Fruit fly (Drosophila melanogaster) whole organism, embryonic: ENCODE measurements around the gene ninaB.

Experiments used
- CG10209 ChIP-seq: fragments of 200-800 bp; sonication (Bioruptor generic); optimal IDR thresholded peaks from 3 replicates; lab custom pipeline; 2017; ENCODE audit warnings: missing biosample characterization, mild to moderate bottlenecking, missing genetic modification characterization, missing genetic modification reagents
- CG10979 ChIP-seq: fragments of 200-800 bp; sonication (Bioruptor generic); optimal IDR thresholded peaks from 2 replicates; lab custom pipeline; 2018; ENCODE audit warnings: missing biosample characterization, mild to moderate bottlenecking, missing genetic modification characterization, moderate library complexity
- CG11398 ChIP-seq: fragments of 200-800 bp; sonication (Bioruptor generic); optimal IDR thresholded peaks from 2 replicates; lab custom pipeline; 2016; ENCODE audit warnings: missing biosample characterization, missing genetic modification characterization
- CG14014 ChIP-seq: fragments of 200-800 bp; sonication (Bioruptor generic); IDR thresholded peaks from 2 replicates; pipeline ENCODE4 v1.3.6; 2022; ENCODE audit warnings: missing biosample characterization, missing genetic modification characterization
- CG15011 ChIP-seq: fragments of 200-800 bp; sonication (Bioruptor generic); optimal IDR thresholded peaks from 3 replicates; lab custom pipeline; 2018; ENCODE audit warnings: missing biosample characterization, mild to moderate bottlenecking, missing genetic modification characterization
- CG17186 ChIP-seq: fragments of 200-800 bp; sonication (Bioruptor generic); optimal IDR thresholded peaks from 3 replicates; lab custom pipeline; 2017; ENCODE audit warnings: missing biosample characterization, missing genetic modification reagents, missing genetic modification characterization
- CG17361 ChIP-seq: fragments of 200-800 bp; sonication (Bioruptor generic); IDR thresholded peaks from 3 replicates; pipeline ENCODE4 v1.3.6; 2022; ENCODE audit warnings: missing biosample characterization, missing genetic modification characterization
- CG1832 ChIP-seq: fragments of 200-800 bp; sonication (Bioruptor generic); optimal IDR thresholded peaks from 2 replicates; lab custom pipeline; 2017; ENCODE audit warnings: missing biosample characterization, mild to moderate bottlenecking, missing genetic modification characterization, inconsistent platforms
- CG2199 ChIP-seq: fragments of 200-800 bp; sonication (Bioruptor generic); IDR thresholded peaks from 3 replicates; pipeline ENCODE4 v1.3.6; 2022; ENCODE audit warnings: missing biosample characterization, missing genetic modification characterization
- CG2678 ChIP-seq: fragments of 200-800 bp; sonication (Bioruptor generic); optimal IDR thresholded peaks from 3 replicates; lab custom pipeline; 2019; ENCODE audit warnings: missing biosample characterization, mild to moderate bottlenecking, missing genetic modification characterization, moderate library complexity
- CG3726 ChIP-seq: fragments of 200-800 bp; sonication (Bioruptor generic); IDR thresholded peaks from 3 replicates; pipeline ENCODE4, ENCODE4 v1.3.6; 2022; ENCODE audit warnings: missing biosample characterization, missing genetic modification characterization
- CG4820 ChIP-seq: fragments of 200-800 bp; sonication (Bioruptor generic); optimal IDR thresholded peaks from 3 replicates; lab custom pipeline; 2016; ENCODE audit warnings: missing biosample characterization, missing genetic modification characterization
- CG5953 ChIP-seq: fragments of 200-800 bp; sonication (Bioruptor generic); IDR thresholded peaks from 2 replicates; pipeline ENCODE4 v1.3.6; 2022; ENCODE audit warnings: missing biosample characterization, missing genetic modification characterization
- CG6689 ChIP-seq: fragments of 200-800 bp; sonication (Bioruptor generic); IDR thresholded peaks from 2 replicates; pipeline ENCODE4 v1.3.6; 2022; ENCODE audit warnings: missing biosample characterization, missing genetic modification characterization
- CG7839 ChIP-seq: fragments of 200-800 bp; sonication (Bioruptor generic); optimal IDR thresholded peaks from 3 replicates; lab custom pipeline; 2018; ENCODE audit warnings: missing biosample characterization, mild to moderate bottlenecking, missing genetic modification characterization, moderate library complexity
- CG7987 ChIP-seq: fragments of 200-800 bp; sonication (Bioruptor generic); optimal IDR thresholded peaks from 2 replicates; lab custom pipeline; 2018; ENCODE audit warnings: missing biosample characterization, mild to moderate bottlenecking, missing genetic modification characterization, moderate library complexity
- CG8281 ChIP-seq: fragments of 200-800 bp; sonication (Bioruptor generic); optimal IDR thresholded peaks from 2 replicates; lab custom pipeline; 2018; ENCODE audit warnings: missing biosample characterization, mild to moderate bottlenecking, missing genetic modification characterization, moderate library complexity
- CHES-1-like ChIP-seq: fragments of 200-800 bp; sonication (Bioruptor generic); optimal IDR thresholded peaks from 2 replicates; lab custom pipeline; 2016; ENCODE audit warnings: missing biosample characterization, missing genetic modification characterization
- D19A ChIP-seq: fragments of 200-800 bp; optimal IDR thresholded peaks from 3 replicates; lab custom pipeline; 2019; ENCODE audit warnings: missing biosample characterization, mild to moderate bottlenecking, missing genetic modification characterization, moderate library complexity
- D19B ChIP-seq: fragments of 200-800 bp; sonication (Bioruptor generic); optimal IDR thresholded peaks from 2 replicates; lab custom pipeline; 2017; ENCODE audit warnings: missing biosample characterization, mild to moderate bottlenecking, missing genetic modification characterization
- Gsc ChIP-seq: fragments of 200-800 bp; sonication (Bioruptor generic); IDR thresholded peaks from 2 replicates; pipeline ENCODE4 v1.3.6; 2022; ENCODE audit warnings: missing biosample characterization, missing genetic modification characterization
- H2.0 ChIP-seq: fragments of 200-800 bp; sonication (Bioruptor generic); IDR thresholded peaks from 2 replicates; pipeline ENCODE4 v1.3.6; 2022; ENCODE audit warnings: missing biosample characterization, missing genetic modification characterization
- HHEX ChIP-seq: fragments of 200-800 bp; sonication (Bioruptor generic); optimal IDR thresholded peaks from 3 replicates; lab custom pipeline; 2017; ENCODE audit warnings: missing biosample characterization, mild to moderate bottlenecking, missing genetic modification characterization, missing genetic modification reagents
- HLH4C ChIP-seq: fragments of 200-800 bp; sonication (Bioruptor generic); IDR thresholded peaks from 3 replicates; pipeline ENCODE4 v1.3.6; 2022; ENCODE audit warnings: missing biosample characterization, missing genetic modification characterization; ENCODE audit not compliant: partially characterized antibody
- Mes4 ChIP-seq: fragments of 200-800 bp; sonication (Bioruptor generic); optimal IDR thresholded peaks from 2 replicates; lab custom pipeline; 2016; ENCODE audit warnings: missing biosample characterization, missing genetic modification characterization
- Rfx ChIP-seq: fragments of 200-800 bp; sonication (Bioruptor generic); IDR thresholded peaks from 2 replicates; pipeline ENCODE4 v1.3.6; 2022; ENCODE audit warnings: missing biosample characterization, missing genetic modification characterization
- Spps ChIP-seq: fragments of 200-800 bp; sonication (Bioruptor generic); optimal IDR thresholded peaks from 2 replicates; lab custom pipeline; 2018; ENCODE audit warnings: missing biosample characterization, mild to moderate bottlenecking, missing genetic modification characterization
- Trl ChIP-seq, 3 experiments: fragments of >200 bp in 2 of 3; fragments of 200-800 bp in 1 of 3; sonication (Bioruptor generic) in 1 of 3; optimal IDR thresholded peaks; 2 replicates in 1 of 3; 3 replicates in 2 of 3; lab custom pipeline; 2016 to 2017; ENCODE audit warnings: missing biosample characterization in 1 of 3, missing genetic modification characterization in 1 of 3
- Usf ChIP-seq: fragments of 200-800 bp; sonication (Bioruptor generic); optimal IDR thresholded peaks from 2 replicates; lab custom pipeline; 2017; ENCODE audit warnings: missing genotype, missing biosample characterization, missing genetic modification characterization
- ap ChIP-seq: fragments of 200-800 bp; sonication (Bioruptor generic); IDR thresholded peaks from 2 replicates; pipeline ENCODE4 v1.3.6; 2022; ENCODE audit warnings: missing biosample characterization, missing genetic modification characterization
- bbx ChIP-seq: fragments of 200-800 bp; sonication (Bioruptor generic); IDR thresholded peaks from 2 replicates; pipeline ENCODE4 v1.3.6; 2022; ENCODE audit warnings: missing biosample characterization, missing genetic modification characterization; ENCODE audit not compliant: partially characterized antibody
- bcd ChIP-seq: fragments of 200-800 bp; sonication (Bioruptor generic); optimal IDR thresholded peaks from 2 replicates; lab custom pipeline; 2017; ENCODE audit warnings: missing biosample characterization, mild to moderate bottlenecking, missing genetic modification characterization
- ci ChIP-seq: fragments of 200-800 bp; sonication (Bioruptor generic); IDR thresholded peaks from 3 replicates; pipeline ENCODE4 v1.3.6; 2022; ENCODE audit warnings: missing biosample characterization, missing genetic modification characterization
- eve ChIP-seq, 2 experiments: fragments of >200 bp; optimal IDR thresholded peaks; 2 replicates each; lab custom pipeline; 2017; ENCODE audit warnings: missing biosample characterization in 2 of 2, missing genetic modification characterization in 2 of 2
- fd96Cb ChIP-seq: fragments of 200-800 bp; sonication (Bioruptor generic); optimal IDR thresholded peaks from 2 replicates; lab custom pipeline; 2018; ENCODE audit warnings: missing biosample characterization, mild to moderate bottlenecking, missing genetic modification characterization, moderate library complexity
- ftz-f1 ChIP-seq: fragments of 200-800 bp; sonication (Bioruptor generic); optimal IDR thresholded peaks from 2 replicates; lab custom pipeline; 2016; ENCODE audit warnings: missing biosample characterization, missing genetic modification characterization
- grn ChIP-seq: fragments of 200-800 bp; sonication (Bioruptor generic); optimal IDR thresholded peaks from 3 replicates; lab custom pipeline; 2017; ENCODE audit warnings: missing biosample characterization, missing genetic modification characterization
- gt ChIP-seq: fragments of 200-800 bp; sonication (Bioruptor generic); IDR thresholded peaks from 2 replicates; pipeline ENCODE4 v1.3.6; 2022; ENCODE audit warnings: missing biosample characterization, missing genetic modification characterization
- h ChIP-seq: fragments of >200 bp; optimal IDR thresholded peaks from 2 replicates; lab custom pipeline; 2017
- insv ChIP-seq, 2 experiments: fragments of 200-800 bp; sonication (Bioruptor generic); optimal IDR thresholded peaks; 3 replicates each; lab custom pipeline; 2016 to 2018; ENCODE audit warnings: missing biosample characterization in 2 of 2, missing genetic modification characterization in 2 of 2
- lilli ChIP-seq: fragments of 200-800 bp; sonication (Bioruptor generic); optimal IDR thresholded peaks from 3 replicates; lab custom pipeline; 2016; ENCODE audit warnings: missing biosample characterization, missing genetic modification characterization
- mirr ChIP-seq: fragments of 200-800 bp; sonication (Bioruptor generic); optimal IDR thresholded peaks from 3 replicates; lab custom pipeline; 2018; ENCODE audit warnings: missing biosample characterization, mild to moderate bottlenecking, missing genetic modification characterization
- row ChIP-seq: fragments of 200-800 bp; sonication (Bioruptor generic); IDR thresholded peaks from 3 replicates; pipeline ENCODE4 v1.3.6; 2022; ENCODE audit warnings: missing biosample characterization, missing genetic modification characterization
- slp2 ChIP-seq: fragments of 200-800 bp; sonication (Bioruptor generic); optimal IDR thresholded peaks from 2 replicates; lab custom pipeline; 2016; ENCODE audit warnings: missing biosample characterization, missing genetic modification characterization
- sug ChIP-seq: fragments of 200-800 bp; optimal IDR thresholded peaks from 2 replicates; lab custom pipeline; 2019; ENCODE audit warnings: missing biosample characterization, mild to moderate bottlenecking, missing genetic modification characterization, moderate library complexity
- trem ChIP-seq: fragments of 200-800 bp; optimal IDR thresholded peaks from 3 replicates; lab custom pipeline; 2019; ENCODE audit warnings: missing biosample characterization, mild to moderate bottlenecking, missing genetic modification characterization, moderate library complexity
- tup ChIP-seq: fragments of 200-800 bp; sonication (Bioruptor generic); optimal IDR thresholded peaks from 2 replicates; lab custom pipeline; 2016; ENCODE audit warnings: missing biosample characterization, mild to moderate bottlenecking, missing genetic modification characterization, moderate library complexity
- z ChIP-seq: fragments of 200-800 bp; sonication (Bioruptor generic); IDR thresholded peaks from 3 replicates; pipeline ENCODE4 v1.3.6; 2022; ENCODE audit warnings: missing biosample characterization, missing genetic modification characterization
- zen ChIP-seq: fragments of 200-800 bp; sonication (Bioruptor generic); optimal IDR thresholded peaks from 3 replicates; lab custom pipeline; 2018; ENCODE audit warnings: missing biosample characterization, mild to moderate bottlenecking, missing genetic modification characterization, moderate library complexity
- zen2 ChIP-seq: fragments of 200-800 bp; sonication (Bioruptor generic); IDR thresholded peaks from 3 replicates; pipeline ENCODE4 v1.3.6; 2022; ENCODE audit warnings: missing biosample characterization, missing genetic modification characterization; ENCODE audit not compliant: partially characterized antibody

Gene ninaB

DNA sequence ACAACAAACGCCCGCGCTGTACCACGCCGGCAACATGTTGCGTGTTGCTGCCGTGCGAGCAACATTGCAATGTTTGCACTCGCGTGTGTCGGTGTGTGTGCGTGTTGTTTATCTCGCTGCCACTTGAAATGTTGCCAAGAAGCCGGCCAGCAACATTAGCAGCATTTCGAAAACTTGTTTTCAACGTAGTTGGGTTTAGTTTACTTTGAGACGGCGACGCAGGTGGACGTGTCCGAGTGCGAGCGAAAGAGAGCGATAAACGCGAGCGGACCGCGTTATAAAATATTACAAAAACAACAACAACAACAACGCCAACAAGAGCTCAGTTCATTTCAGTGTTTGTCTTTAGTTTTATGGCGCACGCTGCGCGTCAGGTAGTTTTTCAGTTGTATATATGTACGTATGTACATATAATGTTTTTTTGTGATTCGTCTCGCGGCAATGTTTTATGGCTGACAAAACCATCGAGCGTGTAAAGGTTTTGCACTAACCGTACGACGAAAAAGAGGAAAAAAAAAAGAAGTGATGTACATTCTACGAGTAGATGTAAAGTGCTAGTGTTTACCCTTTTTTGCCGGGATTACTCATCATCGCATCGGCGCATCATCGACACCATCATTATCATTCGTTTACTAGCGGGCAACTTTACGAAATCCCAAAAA lies 14.8 kb downstream of the ninaB start, which contains the start of gene kmr (continued):
- peak; percentile 21 for TF ChIP-seq trem
- TF ChIP-seq CG7839: peak; percentile 12
- peak; percentile 23 for TF ChIP-seq CG2678 (tag; lab: Kevin White, UChicago)
- TF ChIP-seq lilli (GFP tag; lab: Kevin White, UChicago): peak; percentile 28
- no peak for TF ChIP-seq Usf (GFP tag; lab: Kevin White, UChicago)
- no peak for TF ChIP-seq Gsc (GFP tag; lab: Robert Waterston, UW)
- TF ChIP-seq ci (GFP tag; lab: Robert Waterston, UW): peak; percentile 77; the same call in 2 of the 3 replicates
- TF ChIP-seq bbx (GFP tag; lab: Robert Waterston, UW): peak; percentile 67; the same call in 1 of the 2 replicates
- TF ChIP-seq bcd (GFP tag; lab: Kevin White, UChicago): no peak
- no peak for TF ChIP-seq CG10979 (tag; lab: Kevin White, UChicago)
- TF ChIP-seq h (lab: Kevin White, UChicago): no peak
- no peak for TF ChIP-seq D19B (GFP tag; lab: Kevin White, UChicago)
- TF ChIP-seq Mes4 (GFP tag; lab: Kevin White, UChicago): no peak
- TF ChIP-seq CG15011 (GFP tag; lab: Kevin White, UChicago): no peak
- TF ChIP-seq HLH4C: 0 out of 3 replicates have a peak, but pooled peaks have one; percentile 27
- peak in 1 of 2 experiments; percentile 84 for TF ChIP-seq eve (GFP tag; optimal IDR thresholded peaks at IDR 0.05; lab: Kevin White, UChicago)
- TF ChIP-seq CG2199: peak; percentile 80
- TF ChIP-seq grn: peak; percentile 13
- TF ChIP-seq H2.0: no peak
- TF ChIP-seq zen2 (GFP tag; lab: Robert Waterston, UW): no peak
- no peak; the same call in 2 of the 3 replicates for TF ChIP-seq z (GFP tag; lab: Robert Waterston, UW)
- no peak for TF ChIP-seq CG11398
- TF ChIP-seq slp2 (GFP tag; lab: Kevin White, UChicago): no peak
- TF ChIP-seq CG14014 (GFP tag; lab: Robert Waterston, UW): peak; percentile 48; the same call in 1 of the 2 replicates
- peak; percentile 53 for TF ChIP-seq CG5953
- TF ChIP-seq CG10209 (GFP tag; lab: Kevin White, UChicago): no peak
- no peak for TF ChIP-seq CG8281 (tag; lab: Kevin White, UChicago)
- no peak for TF ChIP-seq CG17361 (GFP tag; lab: Robert Waterston, UW)
- TF ChIP-seq zen (tag; lab: Kevin White, UChicago): no peak
- no peak for TF ChIP-seq tup
- no peak for TF ChIP-seq CG17186
- TF ChIP-seq row (GFP tag; lab: Robert Waterston, UW): no peak; the same call in 2 of the 3 replicates
- peak; percentile 14 for TF ChIP-seq D19A (tag; lab: Kevin White, UChicago)
- TF ChIP-seq Trl (optimal IDR thresholded peaks at IDR 0.05; lab: Kevin White, UChicago): no peak
- peak; percentile 42 for TF ChIP-seq Trl (GFP tag; optimal IDR thresholded peaks at IDR 0.05; lab: Kevin White, UChicago)
- TF ChIP-seq sug (tag; lab: Kevin White, UChicago): peak; percentile 63
- no peak for TF ChIP-seq ap (GFP tag; lab: Robert Waterston, UW)
- TF ChIP-seq gt (GFP tag; lab: Robert Waterston, UW): no peak
- TF ChIP-seq CG3726 (GFP tag; lab: Robert Waterston, UW): no peak
- TF ChIP-seq Rfx (GFP tag; lab: Robert Waterston, UW): no peak; the same call in 1 of the 2 replicates
- TF ChIP-seq mirr (GFP tag; lab: Kevin White, UChicago): peak; percentile 58
- TF ChIP-seq HHEX (GFP tag; lab: Kevin White, UChicago): peak; percentile 62
- no peak for TF ChIP-seq Spps (tag; lab: Kevin White, UChicago)
- TF ChIP-seq CHES-1-like (GFP tag; lab: Kevin White, UChicago): no peak
- no peak for TF ChIP-seq CG1832 (GFP tag; lab: Kevin White, UChicago)
- no peak for TF ChIP-seq insv (GFP tag; optimal IDR thresholded peaks at IDR 0.05; lab: Kevin White, UChicago)
- TF ChIP-seq CG7987 (GFP tag; lab: Kevin White, UChicago): peak; percentile 81
- TF ChIP-seq CG4820 (GFP tag; lab: Kevin White, UChicago): no peak
- no peak for TF ChIP-seq fd96Cb (tag; lab: Kevin White, UChicago)
- TF ChIP-seq ftz-f1: peak; percentile 29
- no peak for TF ChIP-seq CG6689 (GFP tag; lab: Robert Waterston, UW)
